Worm (Caenorhabditis elegans): ENCODE data around the gene faah-6.

- TF ChIP-seq F22D6.2 (tag; optimal IDR thresholded peaks at IDR 0.05) (no peak), unc-62 (GFP tag; optimal IDR thresholded peaks at IDR 0.05) (no peak), lir-1 (GFP tag; conservative IDR thresholded peaks at IDR 0.05) (no peak), F49E8.2 (tag; optimal IDR thresholded peaks at IDR 0.05; ENCODE audit: insufficient read depth) (no peak), let-526 (GFP tag; IDR thresholded peaks at IDR 0.05) (no peak), lin-40 (tag; optimal IDR thresholded peaks at IDR 0.05) (no peak), F57C9.4 (tag; optimal IDR thresholded peaks at IDR 0.05) (no peak), hmg-1.2 (GFP tag; IDR thresholded peaks at IDR 0.05) (no peak), C06A6.2 (GFP tag; conservative IDR thresholded peaks at IDR 0.05) (no peak), ama-1 (optimal IDR thresholded peaks at IDR 0.05) (no peak), ama-1 (GFP tag; optimal IDR thresholded peaks at IDR 0.05) (no peak), B0035.1 (tag; optimal IDR thresholded peaks at IDR 0.05) (no peak), nhr-90 (tag; optimal IDR thresholded peaks at IDR 0.05) (no peak)
Measured at ce11 chrIII:11641347-11641746, 8.9 kb upstream of the faah-6 start.

All from whole organism, young adult.